Worm (Caenorhabditis elegans): Measurements from ENCODE around the gene B0507.9.

DNA sequence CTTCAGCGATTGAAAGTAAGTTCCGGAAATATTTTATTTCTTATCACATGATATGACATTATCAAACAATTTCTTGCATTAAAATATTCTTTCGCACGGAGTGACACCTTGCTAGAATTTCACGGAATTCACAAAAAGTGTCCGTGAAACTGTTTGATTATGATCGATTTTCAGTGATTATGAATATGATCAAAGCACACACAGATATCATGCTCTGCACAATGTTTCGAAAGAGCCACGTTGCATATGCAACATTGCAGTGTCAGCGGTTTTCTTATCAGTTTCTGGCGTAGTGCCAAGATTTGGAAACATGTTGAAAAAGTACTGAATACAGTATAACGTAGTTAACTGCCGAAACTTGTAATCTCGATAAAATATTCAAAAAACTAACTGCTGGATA lies 3.3 kb upstream of the B0507.9 start:
- TF ChIP-seq him-1 (tag; optimal IDR thresholded peaks at IDR 0.05) (no peak), dao-5 (tag; optimal IDR thresholded peaks at IDR 0.05) (no peak), W03F9.2 (tag; optimal IDR thresholded peaks at IDR 0.05) (no peak)
